Fruit fly (Drosophila melanogaster): ENCODE data around the gene sas.

sas gene

DNA sequence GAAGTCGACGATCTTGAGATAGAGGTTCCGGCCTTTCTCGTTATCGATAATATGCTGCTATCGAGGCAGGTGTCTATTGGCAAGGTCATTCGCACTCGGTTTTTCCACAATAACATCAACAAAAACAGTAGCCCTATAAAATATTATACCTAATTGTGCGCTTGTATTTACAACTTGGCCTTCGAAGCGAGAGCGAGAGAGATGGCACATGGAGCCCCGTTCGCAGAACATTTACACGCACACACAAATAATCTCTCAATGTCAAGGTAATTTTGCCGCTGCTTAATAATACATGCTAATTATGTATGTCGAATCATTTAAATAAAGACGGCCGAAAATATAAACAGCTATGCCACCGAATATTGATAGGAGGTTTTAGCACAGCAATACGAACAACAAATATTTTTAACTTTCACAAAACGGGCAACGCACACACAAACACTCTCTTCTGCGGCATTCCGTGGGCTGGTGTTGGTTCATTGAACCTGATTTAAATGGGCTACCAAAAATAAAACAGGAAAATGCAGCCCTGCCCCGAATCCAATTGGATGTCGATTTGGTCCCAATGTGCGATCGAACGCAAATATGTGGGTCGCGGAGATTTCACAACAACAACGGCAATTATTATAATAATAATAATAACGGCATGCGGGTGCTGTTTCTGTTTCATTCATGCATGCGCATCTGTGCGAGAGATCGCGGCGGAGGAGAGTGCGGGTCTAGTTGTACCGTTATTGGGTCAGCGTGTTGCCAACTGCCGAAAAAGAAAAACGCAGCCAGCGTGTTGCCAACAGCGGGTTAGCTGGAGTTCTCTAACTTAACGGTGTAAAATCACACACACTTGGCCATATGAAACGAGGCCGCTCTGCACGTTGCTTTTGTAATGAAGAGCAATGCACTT is 40.2 kb upstream of the sas start (continued):
- TF ChIP-seq sd (tag; optimal IDR thresholded peaks at IDR 0.05) (peak; percentile 91), CG2120 (GFP tag; optimal IDR thresholded peaks at IDR 0.05) (peak; percentile 19), CG11456 (GFP tag; IDR thresholded peaks at IDR 0.05) (no peak), CG10565 (GFP tag; optimal IDR thresholded peaks at IDR 0.05) (no peak), CG15479 (GFP tag; optimal IDR thresholded peaks at IDR 0.05) (no peak), sr (GFP tag; IDR thresholded peaks at IDR 0.05) (peak; percentile 67; the same call in 2 of the 3 replicates), prd (optimal IDR thresholded peaks at IDR 0.05) (no peak), prd (GFP tag; IDR thresholded peaks at IDR 0.05) (no peak), bab2 (GFP tag; optimal IDR thresholded peaks at IDR 0.05) (no peak), CG1832 (GFP tag; optimal IDR thresholded peaks at IDR 0.05) (no peak), amos (GFP tag; IDR thresholded peaks at IDR 0.05; ENCODE audit: partially characterized antibody) (no peak), CG3281 (GFP tag; optimal IDR thresholded peaks at IDR 0.05) (no peak), bbx (GFP tag; IDR thresholded peaks at IDR 0.05; ENCODE audit: partially characterized antibody) (no peak), CG14710 (tag; optimal IDR thresholded peaks at IDR 0.05) (peak; percentile 4), eve (GFP tag; optimal IDR thresholded peaks at IDR 0.05) (no peak), seq (GFP tag; IDR thresholded peaks at IDR 0.05) (peak; percentile 8; the same call in 1 of the 2 replicates), esg (GFP tag; conservative IDR thresholded peaks at IDR 0.05) (no peak), CG13424 (tag; optimal IDR thresholded peaks at IDR 0.05) (no peak), eyg (GFP tag; optimal IDR thresholded peaks at IDR 0.05) (no peak), CG12104 (GFP tag; optimal IDR thresholded peaks at IDR 0.05) (no peak), CG17361 (GFP tag; IDR thresholded peaks at IDR 0.05) (no peak; the same call in 2 of the 3 replicates), CG14667 (GFP tag; IDR thresholded peaks at IDR 0.05) (no peak), inv (GFP tag; IDR thresholded peaks at IDR 0.05; ENCODE audit: partially characterized antibody) (no peak), tio (GFP tag; optimal IDR thresholded peaks at IDR 0.05) (no peak), chinmo (GFP tag; IDR thresholded peaks at IDR 0.05; ENCODE audit: partially characterized antibody) (peak; percentile 81; the same call in 1 of the 4 replicates), Sry-β (GFP tag; optimal IDR thresholded peaks at IDR 0.05) (no peak), CG2199 (GFP tag; IDR thresholded peaks at IDR 0.05) (peak; percentile 31; the same call in 1 of the 3 replicates), slou (GFP tag; optimal IDR thresholded peaks at IDR 0.05) (no peak), CG18011 (GFP tag; optimal IDR thresholded peaks at IDR 0.05) (peak; percentile 6), cwo (GFP tag; optimal IDR thresholded peaks at IDR 0.05) (peak; percentile 1), vvl (GFP tag; IDR thresholded peaks at IDR 0.05) (peak; percentile 38; the same call in 1 of the 2 replicates), CG10274 (GFP tag; optimal IDR thresholded peaks at IDR 0.05) (no peak), Aef1 (GFP tag; IDR thresholded peaks at IDR 0.05) (no peak), CG15514 (GFP tag; optimal IDR thresholded peaks at IDR 0.05) (no peak), rib (GFP tag; IDR thresholded peaks at IDR 0.05) (0 out of 2 replicates have a peak, but pooled peaks have one; percentile 11), Med (GFP tag) (peak; percentile 82), CG12071 (GFP tag; optimal IDR thresholded peaks at IDR 0.05) (no peak), Bgb (GFP tag; IDR thresholded peaks at IDR 0.05; ENCODE audit: partially characterized antibody) (peak; percentile 15; the same call in 1 of the 2 replicates), CG8290 (GFP tag; optimal IDR thresholded peaks at IDR 0.05) (no peak), CG8290 (tag; optimal IDR thresholded peaks at IDR 0.05) (no peak), H2.0 (GFP tag; IDR thresholded peaks at IDR 0.05) (no peak), CG10431 (GFP tag; optimal IDR thresholded peaks at IDR 0.05) (no peak), z (GFP tag; IDR thresholded peaks at IDR 0.05) (no peak), scrt (GFP tag; optimal IDR thresholded peaks at IDR 0.05) (no peak), knrl (GFP tag; IDR thresholded peaks at IDR 0.05; ENCODE audit: partially characterized antibody) (no peak), dysf (GFP tag; IDR thresholded peaks at IDR 0.05) (no peak), CG8924 (tag; optimal IDR thresholded peaks at IDR 0.05) (peak; percentile 36), h (optimal IDR thresholded peaks at IDR 0.05) (no peak), CG34422 (GFP tag; IDR thresholded peaks at IDR 0.05) (no peak)

Measured in whole organism, embryonic.